Fruit fly (Drosophila melanogaster) whole organism, embryonic: Measurements from ENCODE around the gene Tcs4.

Experiments used
- CG1024 ChIP-seq: fragments of 200-800 bp; sonication (Bioruptor generic); IDR thresholded peaks from 2 replicates; pipeline ENCODE4 v1.3.6; 2022; ENCODE audit warnings: missing biosample characterization, missing genetic modification characterization
- CG10565 ChIP-seq: fragments of 200-800 bp; sonication (Bioruptor generic); optimal IDR thresholded peaks from 3 replicates; lab custom pipeline; 2016; ENCODE audit warnings: missing biosample characterization, mild to moderate bottlenecking, missing genetic modification characterization
- CG10979 ChIP-seq: fragments of 200-800 bp; sonication (Bioruptor generic); optimal IDR thresholded peaks from 2 replicates; lab custom pipeline; 2018; ENCODE audit warnings: missing biosample characterization, mild to moderate bottlenecking, missing genetic modification characterization, moderate library complexity
- CG11085 ChIP-seq: fragments of 200-800 bp; sonication (Bioruptor generic); IDR thresholded peaks from 2 replicates; pipeline ENCODE4 v1.3.6; 2022; ENCODE audit warnings: missing biosample characterization, missing genetic modification characterization
- CG12219 ChIP-seq: fragments of 200-800 bp; sonication (Bioruptor generic); optimal IDR thresholded peaks from 3 replicates; lab custom pipeline; 2018; ENCODE audit warnings: missing biosample characterization, mild to moderate bottlenecking, missing genetic modification characterization
- CG13123 ChIP-seq: fragments of 200-800 bp; sonication (Bioruptor generic); optimal IDR thresholded peaks from 2 replicates; lab custom pipeline; 2016; ENCODE audit warnings: missing biosample characterization, missing genetic modification characterization
- CG13775 ChIP-seq: fragments of 200-800 bp; sonication (Bioruptor generic); optimal IDR thresholded peaks from 3 replicates; lab custom pipeline; 2017; ENCODE audit warnings: missing biosample characterization, mild to moderate bottlenecking, missing genetic modification characterization
- CG14860 ChIP-seq: fragments of 200-800 bp; sonication (Bioruptor generic); IDR thresholded peaks from 3 replicates; pipeline ENCODE4 v1.3.6; 2022; ENCODE audit warnings: missing biosample characterization, missing genetic modification characterization; ENCODE audit not compliant: partially characterized antibody
- CG15073 ChIP-seq: fragments of 200-800 bp; sonication (Bioruptor generic); optimal IDR thresholded peaks from 2 replicates; lab custom pipeline; 2016; ENCODE audit warnings: missing biosample characterization, missing genetic modification characterization
- CG17361 ChIP-seq: fragments of 200-800 bp; sonication (Bioruptor generic); IDR thresholded peaks from 3 replicates; pipeline ENCODE4 v1.3.6; 2022; ENCODE audit warnings: missing biosample characterization, missing genetic modification characterization
- CG1792 ChIP-seq: fragments of 200-800 bp; sonication (Bioruptor generic); optimal IDR thresholded peaks from 2 replicates; lab custom pipeline; 2016; ENCODE audit warnings: missing biosample characterization, missing genetic modification characterization
- CG18476 ChIP-seq: fragments of 200-800 bp; sonication (Bioruptor generic); optimal IDR thresholded peaks from 2 replicates; lab custom pipeline; 2016; ENCODE audit warnings: missing biosample characterization, mild to moderate bottlenecking, missing genetic modification characterization
- CG3065 ChIP-seq: fragments of 200-800 bp; sonication (Bioruptor generic); optimal IDR thresholded peaks from 2 replicates; lab custom pipeline; 2016; ENCODE audit warnings: missing biosample characterization, missing genetic modification characterization
- CG4282 ChIP-seq: fragments of 200-800 bp; sonication (Bioruptor generic); optimal IDR thresholded peaks from 2 replicates; lab custom pipeline; 2016; ENCODE audit warnings: missing biosample characterization, missing genetic modification characterization
- CG4617 ChIP-seq: fragments of 200-800 bp; sonication (Bioruptor generic); optimal IDR thresholded peaks from 3 replicates; lab custom pipeline; 2016; ENCODE audit warnings: missing biosample characterization, missing genetic modification characterization, borderline replicate concordance
- CG4707 ChIP-seq: fragments of 200-800 bp; sonication (Bioruptor generic); optimal IDR thresholded peaks from 2 replicates; lab custom pipeline; 2018; ENCODE audit warnings: missing biosample characterization, mild to moderate bottlenecking, missing genetic modification characterization, moderate library complexity
- CG5180 ChIP-seq: fragments of 200-800 bp; sonication (Bioruptor generic); optimal IDR thresholded peaks from 3 replicates; lab custom pipeline; 2017; ENCODE audit warnings: missing biosample characterization, missing genetic modification characterization, mild to moderate bottlenecking, moderate library complexity, missing genetic modification reagents
- CG8359 ChIP-seq: fragments of 200-800 bp; sonication (Bioruptor generic); optimal IDR thresholded peaks from 2 replicates; lab custom pipeline; 2017; ENCODE audit warnings: missing biosample characterization, mild to moderate bottlenecking, missing genetic modification characterization, borderline replicate concordance
- CG9215 ChIP-seq: fragments of 200-800 bp; sonication (Bioruptor generic); IDR thresholded peaks from 2 replicates; pipeline ENCODE4 v1.3.6; 2022; ENCODE audit warnings: missing biosample characterization, missing genetic modification characterization
- Doc2 ChIP-seq: fragments of 200-800 bp; sonication (Bioruptor generic); IDR thresholded peaks from 2 replicates; pipeline ENCODE4 v1.3.6; 2022; ENCODE audit warnings: missing biosample characterization, missing genetic modification characterization
- Drgx ChIP-seq: fragments of 200-800 bp; sonication (Bioruptor generic); IDR thresholded peaks from 2 replicates; pipeline ENCODE4 v1.3.6; 2022; ENCODE audit warnings: missing biosample characterization, missing genetic modification characterization
- Ets65A ChIP-seq: fragments of 200-800 bp; sonication (Bioruptor generic); peaks from one replicate; lab custom pipeline; 2016; ENCODE audit warnings: missing biosample characterization, missing genetic modification characterization
- Gug ChIP-seq: fragments of 200-800 bp; sonication (Bioruptor generic); IDR thresholded peaks from 4 replicates; pipeline ENCODE4 v1.3.6; 2022; ENCODE audit warnings: missing biosample characterization, missing genetic modification characterization
- H15 ChIP-seq: fragments of 200-800 bp; sonication (Bioruptor generic); IDR thresholded peaks from 3 replicates; pipeline ENCODE4 v1.3.6; 2022; ENCODE audit warnings: missing biosample characterization, missing genetic modification characterization
- MBD-R2 ChIP-seq: fragments of 200-800 bp; sonication (Bioruptor generic); IDR thresholded peaks from 2 replicates; pipeline ENCODE4 v1.3.6; 2022; ENCODE audit warnings: missing biosample characterization, missing genetic modification characterization
- Nf-YC ChIP-seq: fragments of 200-800 bp; optimal IDR thresholded peaks from 3 replicates; lab custom pipeline; 2019; ENCODE audit warnings: missing biosample characterization, mild to moderate bottlenecking, missing genetic modification characterization, moderate library complexity
- Oli ChIP-seq: fragments of 200-800 bp; sonication (Bioruptor generic); optimal IDR thresholded peaks from 2 replicates; lab custom pipeline; 2018; ENCODE audit warnings: missing biosample characterization, mild to moderate bottlenecking, missing genetic modification characterization, moderate library complexity
- Ssrp ChIP-seq: fragments of 200-800 bp; sonication (Bioruptor generic); optimal IDR thresholded peaks from 2 replicates; lab custom pipeline; 2018; ENCODE audit warnings: missing biosample characterization, mild to moderate bottlenecking, missing genetic modification characterization, moderate library complexity
- aop ChIP-seq: fragments of 200-800 bp; sonication (Bioruptor generic); IDR thresholded peaks from 2 replicates; pipeline ENCODE4 v1.3.6; 2022; ENCODE audit warnings: missing biosample characterization, missing genetic modification characterization
- br ChIP-seq: fragments of >200 bp; optimal IDR thresholded peaks from 2 replicates; lab custom pipeline; 2017
- chm ChIP-seq: fragments of 200-800 bp; sonication (Bioruptor generic); IDR thresholded peaks from 2 replicates; pipeline ENCODE4 v1.3.6; 2022; ENCODE audit warnings: missing biosample characterization, missing genetic modification characterization
- esg ChIP-seq: fragments of 200-800 bp; sonication (Bioruptor generic); conservative IDR thresholded peaks from 2 replicates; pipeline ENCODE4 v1.3.6; 2022; ENCODE audit warnings: missing biosample characterization, missing genetic modification characterization
- eve ChIP-seq, 2 experiments: fragments of >200 bp; optimal IDR thresholded peaks; 2 replicates each; lab custom pipeline; 2017; ENCODE audit warnings: missing biosample characterization in 2 of 2, missing genetic modification characterization in 2 of 2
- ewg ChIP-seq: fragments of 200-800 bp; sonication (Bioruptor generic); optimal IDR thresholded peaks from 3 replicates; lab custom pipeline; 2017; ENCODE audit warnings: mild to moderate bottlenecking, missing biosample characterization, missing genetic modification reagents, missing genetic modification characterization
- eyg ChIP-seq: fragments of 200-800 bp; sonication (Bioruptor generic); optimal IDR thresholded peaks from 3 replicates; lab custom pipeline; 2016; ENCODE audit warnings: missing biosample characterization, missing genetic modification characterization
- gro ChIP-seq: fragments of 200-800 bp; sonication (Bioruptor generic); optimal IDR thresholded peaks from 2 replicates; lab custom pipeline; 2016; ENCODE audit warnings: missing biosample characterization, missing genetic modification characterization
- gsb ChIP-seq: fragments of 200-800 bp; sonication (Bioruptor generic); IDR thresholded peaks from 2 replicates; pipeline ENCODE4 v1.3.6; 2022; ENCODE audit warnings: missing biosample characterization, missing genetic modification characterization
- ham ChIP-seq: fragments of 200-800 bp; sonication (Bioruptor generic); IDR thresholded peaks from 2 replicates; pipeline ENCODE4 v1.3.6; 2022; ENCODE audit warnings: missing biosample characterization, missing genetic modification characterization
- hbn ChIP-seq: fragments of 200-800 bp; sonication (Bioruptor generic); IDR thresholded peaks from 2 replicates; pipeline ENCODE4 v1.3.6; 2022; ENCODE audit warnings: missing biosample characterization, missing genetic modification characterization; ENCODE audit not compliant: partially characterized antibody
- klu ChIP-seq: fragments of 200-800 bp; sonication (Bioruptor generic); IDR thresholded peaks from 2 replicates; pipeline ENCODE4 v1.3.6; 2022; ENCODE audit warnings: missing biosample characterization, missing genetic modification characterization
- otp ChIP-seq: fragments of 200-800 bp; sonication (Bioruptor generic); IDR thresholded peaks from 3 replicates; pipeline ENCODE4, ENCODE4 v1.3.6; 2022; ENCODE audit warnings: missing biosample characterization, missing genetic modification characterization
- ro ChIP-seq: fragments of 200-800 bp; sonication (Bioruptor generic); IDR thresholded peaks from 2 replicates; pipeline ENCODE4 v1.3.6; 2022; ENCODE audit warnings: missing biosample characterization, missing genetic modification characterization
- row ChIP-seq: fragments of 200-800 bp; sonication (Bioruptor generic); IDR thresholded peaks from 3 replicates; pipeline ENCODE4 v1.3.6; 2022; ENCODE audit warnings: missing biosample characterization, missing genetic modification characterization
- sd ChIP-seq: fragments of 200-800 bp; sonication (Bioruptor generic); optimal IDR thresholded peaks from 3 replicates; lab custom pipeline; 2018; ENCODE audit warnings: missing biosample characterization, mild to moderate bottlenecking, missing genetic modification characterization, moderate library complexity
- tgo ChIP-seq: fragments of 200-800 bp; sonication (Bioruptor generic); IDR thresholded peaks from 3 replicates; pipeline ENCODE4 v1.3.6; 2022; ENCODE audit warnings: missing biosample characterization, missing genetic modification characterization
- trem ChIP-seq: fragments of 200-800 bp; optimal IDR thresholded peaks from 3 replicates; lab custom pipeline; 2019; ENCODE audit warnings: missing biosample characterization, mild to moderate bottlenecking, missing genetic modification characterization, moderate library complexity
- twi ChIP-seq: fragments of 200-800 bp; optimal IDR thresholded peaks from 2 replicates; lab custom pipeline; 2019; ENCODE audit warnings: missing biosample characterization, mild to moderate bottlenecking, missing genetic modification characterization, moderate library complexity
- unc-4 ChIP-seq: fragments of 200-800 bp; sonication (Bioruptor generic); IDR thresholded peaks from 2 replicates; pipeline ENCODE4 v1.3.6; 2022; ENCODE audit warnings: missing biosample characterization, missing genetic modification characterization; ENCODE audit not compliant: partially characterized antibody
- wor ChIP-seq: fragments of 200-800 bp; sonication (Bioruptor generic); IDR thresholded peaks from 2 replicates; pipeline ENCODE4 v1.3.6; 2022; ENCODE audit warnings: missing biosample characterization, missing genetic modification characterization
- zen ChIP-seq: fragments of 200-800 bp; sonication (Bioruptor generic); optimal IDR thresholded peaks from 3 replicates; lab custom pipeline; 2018; ENCODE audit warnings: missing biosample characterization, mild to moderate bottlenecking, missing genetic modification characterization, moderate library complexity

The Tcs4 gene

DNA sequence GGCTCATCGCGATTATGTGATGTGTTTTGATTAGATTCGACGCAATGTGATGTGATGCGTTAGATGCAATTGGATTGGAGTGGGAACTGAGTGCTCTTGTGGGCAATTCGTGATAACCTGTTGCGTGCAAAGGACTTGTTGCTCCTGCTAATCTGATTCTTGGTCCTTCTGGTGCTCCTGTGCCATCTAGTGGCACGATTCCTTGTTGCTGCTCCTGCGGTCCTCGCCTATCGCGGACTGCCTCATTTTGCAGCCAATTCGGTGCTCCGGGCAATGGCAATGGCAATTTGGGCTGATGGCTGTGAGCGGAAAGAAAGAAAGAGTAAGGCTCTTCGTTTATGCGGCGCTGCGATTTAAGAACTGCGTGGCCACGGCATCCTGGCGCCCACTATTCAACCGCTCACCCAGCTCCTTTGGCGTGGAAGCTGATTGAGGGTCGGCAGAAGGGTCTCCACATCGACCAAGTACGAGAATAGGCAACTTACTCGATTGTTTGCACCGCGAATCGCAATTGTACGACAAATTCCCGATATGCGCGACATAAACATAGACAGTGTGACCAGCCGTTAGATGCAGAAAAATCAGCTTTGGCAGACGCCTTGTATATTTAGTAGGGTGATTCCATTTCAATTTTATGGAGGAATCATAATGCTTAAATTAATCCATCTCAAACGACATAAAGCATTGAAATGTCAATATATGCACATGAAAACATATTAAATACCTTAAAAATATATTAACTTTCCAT, 8.4 kb downstream of the Tcs4 start, which contains the start of gene Mer (continued):
- peak; percentile 69 for TF ChIP-seq Ssrp (tag; lab: Kevin White, UChicago)
- TF ChIP-seq otp: peak; percentile 76; the same call in 2 of the 3 replicates
- no peak for TF ChIP-seq CG10565 (GFP tag; lab: Kevin White, UChicago)
- TF ChIP-seq trem (tag; lab: Kevin White, UChicago): peak; percentile 86
- peak; percentile 61 for TF ChIP-seq zen (tag; lab: Kevin White, UChicago)
- TF ChIP-seq Nf-YC (tag; lab: Kevin White, UChicago): peak; percentile 74
- peak; percentile 54 for TF ChIP-seq CG8359 (GFP tag; lab: Kevin White, UChicago)
- TF ChIP-seq eyg (GFP tag; lab: Kevin White, UChicago): peak; percentile 77
- TF ChIP-seq CG4707 (GFP tag; lab: Kevin White, UChicago): peak; percentile 37
- TF ChIP-seq ham (GFP tag; lab: Robert Waterston, UW): 0 out of 2 replicates have a peak, but pooled peaks have one; percentile 57
- TF ChIP-seq CG12219 (GFP tag; lab: Kevin White, UChicago): peak; percentile 86
- TF ChIP-seq wor (GFP tag; lab: Robert Waterston, UW): peak; percentile 56; the same call in 1 of the 2 replicates
- peak; percentile 17 for TF ChIP-seq CG3065 (GFP tag; lab: Kevin White, UChicago)
- TF ChIP-seq CG1024 (GFP tag; lab: Robert Waterston, UW): peak; percentile 49; the same call in 1 of the 2 replicates
- TF ChIP-seq Drgx (GFP tag; lab: Robert Waterston, UW): peak; percentile 92
- peak; percentile 40 for TF ChIP-seq CG13123
- no peak for TF ChIP-seq unc-4
- peak; percentile 88 for TF ChIP-seq MBD-R2 (GFP tag; lab: Robert Waterston, UW)
- TF ChIP-seq CG11085 (GFP tag; lab: Robert Waterston, UW): 0 out of 2 replicates have a peak, but pooled peaks have one; percentile 42
- TF ChIP-seq klu: peak; percentile 51; the same call in 1 of the 2 replicates
- no peak for TF ChIP-seq eve (GFP tag; optimal IDR thresholded peaks at IDR 0.05; lab: Kevin White, UChicago)
- peak; percentile 86 for TF ChIP-seq CG13775 (GFP tag; lab: Kevin White, UChicago)
- TF ChIP-seq twi (tag; lab: Kevin White, UChicago): peak; percentile 62
- peak; percentile 97 for TF ChIP-seq Ets65A
- peak; percentile 84 for TF ChIP-seq CG10979
- peak; percentile 57; the same call in 1 of the 3 replicates for TF ChIP-seq H15
- TF ChIP-seq CG9215 (GFP tag; lab: Robert Waterston, UW): peak; percentile 66
- peak; percentile 70 for TF ChIP-seq esg
- peak; percentile 71 for TF ChIP-seq CG1792 (GFP tag; lab: Kevin White, UChicago)
- TF ChIP-seq CG5180: peak; percentile 63
- TF ChIP-seq tgo (GFP tag; lab: Robert Waterston, UW): peak; percentile 79
- no peak for TF ChIP-seq CG14860 (GFP tag; lab: Robert Waterston, UW)
- no peak for TF ChIP-seq ro (GFP tag; lab: Robert Waterston, UW)
- peak; percentile 96 for TF ChIP-seq row
- TF ChIP-seq hbn (GFP tag; lab: Robert Waterston, UW): no peak
- TF ChIP-seq Gug: peak; percentile 65; the same call in 2 of the 4 replicates
- peak; percentile 76 for TF ChIP-seq Oli (tag; lab: Kevin White, UChicago)
- peak; percentile 79 for TF ChIP-seq gro
- no peak for TF ChIP-seq br
- TF ChIP-seq chm (GFP tag; lab: Robert Waterston, UW): peak; percentile 84
- TF ChIP-seq CG17361 (GFP tag; lab: Robert Waterston, UW): peak; percentile 79
- peak; percentile 73 for TF ChIP-seq CG4282 (GFP tag; lab: Kevin White, UChicago)
- peak; percentile 79 for TF ChIP-seq CG4617 (GFP tag; lab: Kevin White, UChicago)
- TF ChIP-seq CG15073 (GFP tag; lab: Kevin White, UChicago): no peak
- TF ChIP-seq aop (GFP tag; lab: Robert Waterston, UW): no peak
- peak; percentile 75 for TF ChIP-seq CG18476
- peak; percentile 71 for TF ChIP-seq gsb
- peak; percentile 68 for TF ChIP-seq ewg
- no peak for TF ChIP-seq sd (tag; lab: Kevin White, UChicago)
- no peak for TF ChIP-seq Doc2
